Fruit fly (Drosophila melanogaster): ENCODE results near the gene Tim9a.
A peak's percentile ranks its signal among the peaks of the same experiment; 100 is the strongest.

DNA sequence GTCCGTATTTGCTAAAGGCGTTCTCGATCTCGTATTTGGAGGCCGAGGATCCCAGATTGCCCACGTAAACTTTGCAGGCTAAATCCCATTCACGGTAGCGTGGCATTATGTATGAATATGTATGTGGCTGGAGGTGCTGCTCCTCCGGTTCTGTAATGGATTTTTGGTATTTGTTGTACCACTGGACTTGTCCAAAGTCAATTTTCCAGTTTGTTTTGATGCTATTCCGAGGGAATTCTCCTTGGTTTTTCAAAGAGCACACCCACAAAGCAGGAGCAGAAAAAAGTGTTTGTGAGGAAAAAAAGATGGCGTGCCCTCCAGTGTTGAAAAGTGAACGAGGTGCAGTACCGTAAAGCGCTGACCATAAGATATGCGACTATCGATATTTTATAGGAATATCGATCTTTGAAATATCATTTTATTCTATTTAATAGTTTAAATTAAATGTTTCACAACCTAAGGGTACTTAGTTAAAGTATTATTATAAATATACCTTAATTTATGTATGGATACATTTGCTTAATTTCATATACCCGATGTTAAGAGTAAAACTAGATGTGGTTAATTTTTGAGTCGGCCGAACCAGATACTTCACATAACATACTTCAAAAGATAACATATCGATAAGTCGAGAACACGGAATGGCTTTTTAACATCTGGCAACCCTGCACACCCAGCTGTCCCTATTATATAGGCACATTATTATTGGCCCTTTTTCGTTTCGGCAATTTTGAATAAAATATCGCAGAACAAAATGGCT lies at the start of gene Tim9a, which contains the start of gene Rbp1-like:
- TF ChIP-seq CG17806 (tag; optimal IDR thresholded peaks at IDR 0.05) (no peak), CG8301 (tag; optimal IDR thresholded peaks at IDR 0.05) (no peak), EcR (GFP tag; optimal IDR thresholded peaks at IDR 0.05) (no peak), CG9948 (tag; optimal IDR thresholded peaks at IDR 0.05) (no peak), CG12605 (GFP tag; IDR thresholded peaks at IDR 0.05) (no peak), Pif1A (GFP tag; optimal IDR thresholded peaks at IDR 0.05) (no peak), CG8159 (tag; optimal IDR thresholded peaks at IDR 0.05) (peak; percentile 23), CG10348 (GFP tag; IDR thresholded peaks at IDR 0.05) (no peak), rn (GFP tag; IDR thresholded peaks at IDR 0.05) (no peak), fd96Ca (GFP tag; IDR thresholded peaks at IDR 0.05) (no peak), Ets98B (GFP tag; IDR thresholded peaks at IDR 0.05) (no peak), Snoo (tag; optimal IDR thresholded peaks at IDR 0.05) (peak; percentile 28), gl (tag; optimal IDR thresholded peaks at IDR 0.05) (no peak), D1 (tag; optimal IDR thresholded peaks at IDR 0.05) (no peak)

Data from whole organism, pupa.